Worm (Caenorhabditis elegans) whole organism, L1 larva: Measurements from ENCODE around the gene Y69E1A.4.

Experiments
- C04F5.9 ChIP-seq: sonication (generic microtip); optimal IDR thresholded peaks from 2 replicates; lab custom pipeline; 2016; ENCODE audit warnings: missing genetic modification characterization, missing compliant biosample characterization
- F16B12.6 ChIP-seq: fragments of 150-350 bp; optimal IDR thresholded peaks from 2 replicates; lab custom pipeline; 2014; ENCODE audit warnings: missing biosample characterization, missing genetic modification characterization
- Y116A8C.19 ChIP-seq: sonication (generic microtip); optimal IDR thresholded peaks from 2 replicates; lab custom pipeline; 2016; ENCODE audit warnings: missing compliant biosample characterization, missing genetic modification characterization, borderline replicate concordance
- aha-1 ChIP-seq: fragments of 150-350 bp; optimal IDR thresholded peaks from 2 replicates; lab custom pipeline; 2014; ENCODE audit warnings: missing biosample characterization, missing genetic modification characterization
- ama-1 ChIP-seq: fragments of 150-350 bp; optimal IDR thresholded peaks from 2 replicates; lab custom pipeline; 2014
- blmp-1 ChIP-seq: fragments of 150-350 bp; optimal IDR thresholded peaks from 2 replicates; lab custom pipeline; 2014; ENCODE audit warnings: missing biosample characterization, missing genetic modification characterization
- ceh-8 ChIP-seq: fragments of 200-800 bp; sonication (Bioruptor generic); optimal IDR thresholded peaks from 2 replicates; lab custom pipeline; 2018; ENCODE audit warnings: mild to moderate bottlenecking, missing genetic modification characterization, moderate library complexity, missing compliant biosample characterization
- ceh-82 ChIP-seq, 3 experiments: fragments of 150-350 bp in 1 of 3; sonication (generic microtip) in 2 of 3; optimal IDR thresholded peaks; 2 replicates each; lab custom pipeline; 2014 to 2017; ENCODE audit warnings: missing biosample characterization in 3 of 3, missing genetic modification characterization in 3 of 3
- ceh-88 ChIP-seq: fragments of 200-800 bp; sonication (Bioruptor generic); IDR thresholded peaks from 2 replicates; pipeline ENCODE4 v1.3.6; 2022; ENCODE audit warnings: missing genetic modification characterization, missing compliant biosample characterization
- ceh-90 ChIP-seq: sonication (generic microtip); optimal IDR thresholded peaks from 2 replicates; lab custom pipeline; 2016; ENCODE audit warnings: missing genetic modification characterization, missing compliant biosample characterization
- ces-1 ChIP-seq: fragments of 150-350 bp; optimal IDR thresholded peaks from 2 replicates; lab custom pipeline; 2014; ENCODE audit warnings: missing biosample characterization, missing genetic modification reagents, missing genetic modification characterization
- efl-3 ChIP-seq: fragments of 200-800 bp; sonication (Bioruptor generic); optimal IDR thresholded peaks from 2 replicates; lab custom pipeline; 2018; ENCODE audit warnings: mild to moderate bottlenecking, missing genetic modification characterization, missing compliant biosample characterization
- egl-27 ChIP-seq, 2 experiments: fragments of 150-350 bp in 1 of 2; sonication (generic microtip); optimal IDR thresholded peaks; 3 replicates each; lab custom pipeline; 2017 to 2018; ENCODE audit warnings: missing biosample characterization in 2 of 2, missing genetic modification characterization in 2 of 2, missing genetic modification reagents in 2 of 2
- elt-2 ChIP-seq: sonication (generic microtip); optimal IDR thresholded peaks from 2 replicates; lab custom pipeline; 2016; ENCODE audit warnings: missing genetic modification characterization, mild to moderate bottlenecking, inconsistent platforms, missing compliant biosample characterization, missing genetic modification reagents
- elt-3 ChIP-seq, 6 experiments: fragments of 150-350 bp in 1 of 6; sonication (generic microtip); optimal IDR thresholded peaks; 2 replicates each; lab custom pipeline; 2017 to 2018; ENCODE audit warnings: missing biosample characterization in 6 of 6, missing genetic modification characterization in 6 of 6, inconsistent platforms in 1 of 6
- fkh-10 ChIP-seq: sonication (generic microtip); optimal IDR thresholded peaks from 2 replicates; lab custom pipeline; 2017; ENCODE audit warnings: missing biosample characterization, missing genetic modification reagents, missing genetic modification characterization
- fkh-4 ChIP-seq: sonication (generic microtip); optimal IDR thresholded peaks from 2 replicates; lab custom pipeline; 2016; ENCODE audit warnings: missing compliant biosample characterization, missing genetic modification characterization, borderline replicate concordance
- fkh-8 ChIP-seq: sonication (generic microtip); optimal IDR thresholded peaks from 2 replicates; lab custom pipeline; 2016; ENCODE audit warnings: mild to moderate bottlenecking, missing genetic modification characterization, missing compliant biosample characterization
- fos-1 ChIP-seq: fragments of 150-350 bp; optimal IDR thresholded peaks from 2 replicates; lab custom pipeline; 2014; ENCODE audit warnings: missing biosample characterization, missing genetic modification characterization
- grh-1 ChIP-seq: fragments of 200-800 bp; sonication (Bioruptor generic); IDR thresholded peaks from 2 replicates; pipeline ENCODE4 v1.3.6; 2022; ENCODE audit warnings: missing genetic modification reagents, missing genetic modification characterization, missing compliant biosample characterization
- hlh-4 ChIP-seq: sonication (generic microtip); optimal IDR thresholded peaks from 2 replicates; lab custom pipeline; 2016; ENCODE audit warnings: mild to moderate bottlenecking, missing genetic modification characterization, missing compliant biosample characterization
- hpl-2 ChIP-seq: fragments of 150-350 bp; optimal IDR thresholded peaks from 2 replicates; lab custom pipeline; 2014; ENCODE audit warnings: missing biosample characterization, missing genetic modification reagents, missing genetic modification characterization
- irx-1 ChIP-seq: sonication (generic microtip); optimal IDR thresholded peaks from 2 replicates; lab custom pipeline; 2016; ENCODE audit warnings: missing genetic modification characterization, missing compliant biosample characterization
- isw-1 ChIP-seq: fragments of 200-800 bp; sonication (Bioruptor generic); IDR thresholded peaks from 2 replicates; pipeline ENCODE4 v1.3.6; 2022; ENCODE audit warnings: missing genetic modification characterization, missing compliant biosample characterization
- jun-1 ChIP-seq: fragments of 150-350 bp; optimal IDR thresholded peaks from 2 replicates; lab custom pipeline; 2014; ENCODE audit warnings: missing biosample characterization, missing genetic modification reagents, missing genetic modification characterization
- lin-14 ChIP-seq: fragments of 200-800 bp; sonication (Bioruptor generic); optimal IDR thresholded peaks from 2 replicates; lab custom pipeline; 2018; ENCODE audit warnings: mild to moderate bottlenecking, missing genetic modification characterization, moderate library complexity, missing compliant biosample characterization
- lin-35 ChIP-seq, 2 experiments: fragments of 150-350 bp; optimal IDR thresholded peaks; 2 replicates each; lab custom pipeline; 2014; ENCODE audit warnings: missing biosample characterization in 2 of 2, missing genetic modification characterization in 2 of 2, missing genetic modification reagents in 2 of 2
- lir-3 ChIP-seq: sonication (generic microtip); optimal IDR thresholded peaks from 2 replicates; lab custom pipeline; 2016; ENCODE audit warnings: mild to moderate bottlenecking, missing genetic modification characterization, moderate library complexity, missing compliant biosample characterization; ENCODE audit not compliant: poor library complexity
- mab-9 ChIP-seq: fragments of 200-800 bp; sonication (Bioruptor generic); IDR thresholded peaks from 2 replicates; pipeline ENCODE4 v1.3.6; 2022; ENCODE audit warnings: missing genetic modification reagents, missing genetic modification characterization, missing compliant biosample characterization
- mef-2 ChIP-seq: fragments of 150-350 bp; optimal IDR thresholded peaks from 2 replicates; lab custom pipeline; 2014; ENCODE audit warnings: missing biosample characterization, missing genetic modification characterization
- nhr-11 ChIP-seq: fragments of 150-350 bp; optimal IDR thresholded peaks from 2 replicates; lab custom pipeline; 2014; ENCODE audit warnings: missing biosample characterization, missing genetic modification characterization
- nhr-12 ChIP-seq: sonication (generic microtip); optimal IDR thresholded peaks from 2 replicates; lab custom pipeline; 2017; ENCODE audit warnings: missing biosample characterization, missing genetic modification characterization
- nhr-237 ChIP-seq: fragments of 150-350 bp; optimal IDR thresholded peaks from 2 replicates; lab custom pipeline; 2014; ENCODE audit warnings: missing biosample characterization, missing genetic modification characterization
- nhr-28 ChIP-seq: fragments of 150-350 bp; optimal IDR thresholded peaks from 2 replicates; lab custom pipeline; 2014; ENCODE audit warnings: missing biosample characterization, missing genetic modification characterization
- nhr-47 ChIP-seq: sonication (generic microtip); optimal IDR thresholded peaks from 2 replicates; lab custom pipeline; 2016; ENCODE audit warnings: mild to moderate bottlenecking, missing genetic modification characterization, moderate library complexity, missing compliant biosample characterization
- nhr-71 ChIP-seq: sonication (generic microtip); optimal IDR thresholded peaks from 2 replicates; lab custom pipeline; 2016; ENCODE audit warnings: mild to moderate bottlenecking, missing genetic modification characterization, moderate library complexity, missing compliant biosample characterization
- nhr-76 ChIP-seq: sonication (generic microtip); optimal IDR thresholded peaks from 2 replicates; lab custom pipeline; 2017; ENCODE audit warnings: missing biosample characterization, missing genetic modification characterization
- nhr-77 ChIP-seq: fragments of 150-350 bp; optimal IDR thresholded peaks from 2 replicates; lab custom pipeline; 2014; ENCODE audit warnings: missing biosample characterization, missing genetic modification characterization
- nhr-85 ChIP-seq: sonication (generic microtip); peaks from one replicate; lab custom pipeline; 2016; ENCODE audit warnings: missing genetic modification characterization, inconsistent platforms, missing compliant biosample characterization
- nhr-90 ChIP-seq: sonication (generic microtip); optimal IDR thresholded peaks from 2 replicates; lab custom pipeline; 2016; ENCODE audit warnings: mild to moderate bottlenecking, missing genetic modification characterization, missing compliant biosample characterization; ENCODE audit not compliant: poor library complexity
- pag-3 ChIP-seq: sonication (generic microtip); optimal IDR thresholded peaks from 2 replicates; lab custom pipeline; 2017; ENCODE audit warnings: missing genetic modification characterization, mild to moderate bottlenecking, missing compliant biosample characterization, antibody characterized with exemption, borderline replicate concordance; ENCODE audit not compliant: insufficient read depth
- pqm-1 ChIP-seq: sonication (generic microtip); optimal IDR thresholded peaks from 3 replicates; lab custom pipeline; 2017; ENCODE audit warnings: missing biosample characterization, missing genetic modification characterization
- rnt-1 ChIP-seq: sonication (generic microtip); optimal IDR thresholded peaks from 2 replicates; lab custom pipeline; 2016; ENCODE audit warnings: mild to moderate bottlenecking, missing genetic modification characterization, moderate library complexity, missing compliant biosample characterization
- skn-1 ChIP-seq: fragments of 150-350 bp; optimal IDR thresholded peaks from 2 replicates; lab custom pipeline; 2014; ENCODE audit warnings: missing biosample characterization, missing genetic modification characterization
- snpc-4 ChIP-seq: fragments of 150-350 bp; optimal IDR thresholded peaks from 2 replicates; lab custom pipeline; 2014; ENCODE audit warnings: missing biosample characterization, missing genetic modification characterization
- sptf-1 ChIP-seq: fragments of 150-350 bp; optimal IDR thresholded peaks from 2 replicates; lab custom pipeline; 2014; ENCODE audit warnings: missing biosample characterization, missing genetic modification characterization
- sup-37 ChIP-seq: fragments of 200-800 bp; sonication (Bioruptor generic); optimal IDR thresholded peaks from 2 replicates; lab custom pipeline; 2018; ENCODE audit warnings: mild to moderate bottlenecking, missing genetic modification characterization, missing compliant biosample characterization
- unc-86 ChIP-seq: sonication (generic microtip); optimal IDR thresholded peaks from 2 replicates; lab custom pipeline; 2016; ENCODE audit warnings: missing genetic modification characterization, missing compliant biosample characterization
- unc-98 ChIP-seq: fragments of 200-800 bp; sonication (Bioruptor generic); IDR thresholded peaks from 2 replicates; pipeline ENCODE4 v1.3.6; 2022; ENCODE audit warnings: missing genetic modification characterization, missing compliant biosample characterization
- zag-1 ChIP-seq: fragments of 150-350 bp; optimal IDR thresholded peaks from 2 replicates; lab custom pipeline; 2014; ENCODE audit warnings: missing biosample characterization, missing genetic modification characterization
- zip-4 ChIP-seq: fragments of 200-800 bp; sonication (Bioruptor generic); optimal IDR thresholded peaks from 2 replicates; lab custom pipeline; 2018; ENCODE audit warnings: mild to moderate bottlenecking, missing genetic modification characterization, moderate library complexity, missing compliant biosample characterization
- ztf-11 ChIP-seq, 2 experiments: sonication (generic microtip); optimal IDR thresholded peaks; 2 replicates each; lab custom pipeline; 2016 to 2017; ENCODE audit warnings: missing genetic modification characterization in 2 of 2, missing biosample characterization in 1 of 2, missing compliant biosample characterization in 1 of 2
- ztf-4 ChIP-seq: fragments of 150-350 bp; optimal IDR thresholded peaks from 2 replicates; lab custom pipeline; 2014; ENCODE audit warnings: missing biosample characterization, missing genetic modification characterization

The Y69E1A.4 gene

ce11 chrIV:10933062-10933552, 21.9 kb upstream of the Y69E1A.4 start, which contains the start of the genes dnc-1 and lsm-7:
dnc-1 (minus strand) TSS chrIV:10933203.
lsm-7 (plus strand) TSS chrIV:10933502.
- TF ChIP-seq grh-1 (GFP tag; lab: Robert Waterston, UW) (no peak), nhr-71 (tag; lab: Kevin White, UChicago) (peak; percentile 84), blmp-1 (no peak), snpc-4 (tag; lab: Kevin White, UChicago) (peak; percentile 64), Y116A8C.19 (tag; lab: Kevin White, UChicago) (no peak), egl-27 (tag; optimal IDR thresholded peaks at IDR 0.05; lab: Kevin White, UChicago) (peak in 1 of 2 experiments; percentile 3), lin-14 (GFP tag; lab: Kevin White, UChicago) (peak; percentile 90), aha-1 (no peak), rnt-1 (tag; lab: Kevin White, UChicago) (peak; percentile 80), nhr-11 (tag; lab: Kevin White, UChicago) (no peak), fkh-4 (no peak), hlh-4 (tag; lab: Kevin White, UChicago) (no peak), pag-3 (no peak), fkh-8 (peak; percentile 69), jun-1 (tag; lab: Kevin White, UChicago) (peak; percentile 67), fos-1 (peak; percentile 45), ceh-82 (tag; optimal IDR thresholded peaks at IDR 0.05; lab: Kevin White, UChicago) (peak; percentile 53 to 73 (median 63)), skn-1 (tag; lab: Kevin White, UChicago) (peak; percentile 73), C04F5.9 (no peak), ceh-8 (GFP tag; lab: Kevin White, UChicago) (no peak), efl-3 (GFP tag; lab: Kevin White, UChicago) (no peak), ztf-4 (tag; lab: Kevin White, UChicago) (no peak), elt-3 (tag; optimal IDR thresholded peaks at IDR 0.05; lab: Kevin White, UChicago) (peak in 2 of 6 experiments; percentile 45 to 46), ceh-88 (no peak), nhr-85 (peak; percentile 82), lin-35 (GFP tag; optimal IDR thresholded peaks at IDR 0.05; lab: Kevin White, UChicago) (peak; percentile 76 to 82), sup-37 (GFP tag; lab: Kevin White, UChicago) (no peak), nhr-237 (tag; lab: Kevin White, UChicago) (no peak), F16B12.6 (peak; percentile 39), mef-2 (tag; lab: Kevin White, UChicago) (no peak), ceh-90 (tag; lab: Kevin White, UChicago) (no peak), ama-1 (no peak), unc-86 (tag; lab: Kevin White, UChicago) (peak; percentile 52), ztf-11 (tag; optimal IDR thresholded peaks at IDR 0.05; lab: Kevin White, UChicago) (no peak), lir-3 (no peak), pqm-1 (tag; lab: Kevin White, UChicago) (no peak), nhr-90 (tag; lab: Kevin White, UChicago) (peak; percentile 20), nhr-47 (peak; percentile 72), isw-1 (GFP tag; lab: Robert Waterston, UW) (peak; percentile 62), nhr-12 (tag; lab: Kevin White, UChicago) (no peak), nhr-76 (tag; lab: Kevin White, UChicago) (no peak), nhr-28 (no peak), mab-9 (GFP tag; lab: Robert Waterston, UW) (peak; percentile 27; the same call in 1 of the 2 replicates), ces-1 (GFP tag; lab: Kevin White, UChicago) (no peak), nhr-77 (tag; lab: Kevin White, UChicago) (peak; percentile 60), zag-1 (no peak), sptf-1 (no peak), fkh-10 (GFP tag; lab: Kevin White, UChicago) (peak; percentile 46), hpl-2 (GFP tag; lab: Kevin White, UChicago) (peak; percentile 41), zip-4 (peak; percentile 90), elt-2 (tag; lab: Kevin White, UChicago) (peak; percentile 6), irx-1 (tag; lab: Kevin White, UChicago) (no peak), unc-98 (GFP tag; lab: Robert Waterston, UW) (no peak)
